Worm (Caenorhabditis elegans): ENCODE data around the gene slc-36.5.

The slc-36.5 gene

DNA sequence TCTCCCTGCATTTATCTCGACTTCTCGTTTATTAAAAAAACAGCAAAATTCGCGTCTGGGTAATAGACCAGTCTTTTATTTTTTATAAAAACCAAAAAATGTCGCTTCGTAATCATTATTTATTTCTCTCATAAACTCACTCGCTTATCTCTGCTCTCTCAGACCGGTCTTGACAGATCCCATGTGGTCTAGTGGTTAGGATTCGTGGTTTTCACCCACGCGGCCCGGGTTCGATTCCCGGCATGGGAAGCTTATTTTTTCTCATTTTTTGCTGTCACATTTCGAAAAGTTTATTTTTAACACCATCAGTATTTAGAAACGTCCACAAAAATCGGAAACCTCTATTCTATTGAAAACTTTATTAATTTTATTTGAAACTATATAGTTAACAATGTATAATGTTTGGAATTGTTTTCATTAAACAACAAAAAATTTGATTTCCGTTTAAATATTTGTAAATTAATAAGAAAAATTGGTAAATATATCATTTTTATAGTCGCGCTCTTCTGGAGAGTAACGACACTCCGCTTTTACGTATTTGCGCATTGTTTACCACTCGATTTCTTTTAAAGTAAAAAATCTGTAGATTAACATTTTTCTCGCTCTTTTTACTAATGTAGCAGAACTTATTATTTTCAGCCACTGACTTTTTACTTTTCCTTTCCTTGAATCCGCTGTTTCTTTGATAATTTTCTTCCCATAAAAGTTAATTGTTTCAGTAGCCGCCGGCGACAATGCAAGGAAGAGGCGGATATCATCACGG, 21.3 kb upstream of the slc-36.5 start, which contains the start of gene hrpl-1:
hrpl-1 (plus strand) TSS at position 713 of the 763 bp plus-strand sequence.
- no peak for TF ChIP-seq rbr-2 (tag; optimal IDR thresholded peaks at IDR 0.05)
- no peak for TF ChIP-seq Y48G9A.11 (GFP tag; IDR thresholded peaks at IDR 0.05)
- no peak for TF ChIP-seq hmg-1.1 (GFP tag; IDR thresholded peaks at IDR 0.05)
- TF ChIP-seq dmd-8 (GFP tag; IDR thresholded peaks at IDR 0.05) = 0 out of 2 replicates have a peak, but pooled peaks have one; percentile 42
- TF ChIP-seq saeg-2 (GFP tag; IDR thresholded peaks at IDR 0.05) = no peak
- no peak for TF ChIP-seq mep-1 (tag; optimal IDR thresholded peaks at IDR 0.05)
- TF ChIP-seq mxl-3 (GFP tag; optimal IDR thresholded peaks at IDR 0.05) = no peak
- no peak for TF ChIP-seq unc-39 (tag; optimal IDR thresholded peaks at IDR 0.05)
- no peak for TF ChIP-seq jun-1 (tag; optimal IDR thresholded peaks at IDR 0.05)
- peak; percentile 69 for TF ChIP-seq lim-7 (GFP tag; IDR thresholded peaks at IDR 0.05)
- TF ChIP-seq vab-7 (GFP tag; IDR thresholded peaks at IDR 0.05) = peak; percentile 36; the same call in 1 of the 2 replicates
- no peak for TF ChIP-seq ztf-7 (tag; optimal IDR thresholded peaks at IDR 0.05)
- peak; percentile 62 for TF ChIP-seq lin-38 (GFP tag; IDR thresholded peaks at IDR 0.05)
- no peak for TF ChIP-seq ztf-11 (tag; optimal IDR thresholded peaks at IDR 0.05)
- TF ChIP-seq nhr-111 (GFP tag; optimal IDR thresholded peaks at IDR 0.05) = no peak
- no peak for TF ChIP-seq Y5F2A.4 (GFP tag; optimal IDR thresholded peaks at IDR 0.05)
- TF ChIP-seq T20F7.1 (GFP tag; optimal IDR thresholded peaks at IDR 0.05) = peak; percentile 85
- TF ChIP-seq arid-1 (GFP tag; conservative IDR thresholded peaks at IDR 0.05) = 0 out of 2 replicates have a peak, but pooled peaks have one; percentile 26
- TF ChIP-seq mdl-1 (tag; optimal IDR thresholded peaks at IDR 0.05) = no peak
- TF ChIP-seq lin-13 (GFP tag; optimal IDR thresholded peaks at IDR 0.05) = no peak
- no peak for TF ChIP-seq lir-3 (tag; optimal IDR thresholded peaks at IDR 0.05)
- peak in 1 of 2 experiments; percentile 59 for TF ChIP-seq daf-16 (GFP tag; optimal IDR thresholded peaks at IDR 0.05)
- TF ChIP-seq daf-16 (tag; optimal IDR thresholded peaks at IDR 0.05) = peak; percentile 59
- 0 out of 2 replicates have a peak, but pooled peaks have one; percentile 22 for TF ChIP-seq lin-1 (GFP tag; IDR thresholded peaks at IDR 0.05)
- peak; percentile 41 for TF ChIP-seq aha-1 (tag)
- no peak for TF ChIP-seq ceh-32 (tag; optimal IDR thresholded peaks at IDR 0.05; ENCODE audit: poor library complexity)
- no peak for TF ChIP-seq F10B5.3 (tag; optimal IDR thresholded peaks at IDR 0.05)
- TF ChIP-seq F37D6.2 (tag; optimal IDR thresholded peaks at IDR 0.05) = no peak
- no peak for TF ChIP-seq attf-4 (tag; optimal IDR thresholded peaks at IDR 0.05)
- TF ChIP-seq Y75B8A.6 (GFP tag; IDR thresholded peaks at IDR 0.05) = no peak
- TF ChIP-seq ceh-28 (tag; optimal IDR thresholded peaks at IDR 0.05) = no peak
- TF ChIP-seq D1046.2 (GFP tag; IDR thresholded peaks at IDR 0.05) = 0 out of 2 replicates have a peak, but pooled peaks have one; percentile 16
- no peak for TF ChIP-seq aly-2 (tag; optimal IDR thresholded peaks at IDR 0.05)
- no peak for TF ChIP-seq F26F4.8 (GFP tag; conservative IDR thresholded peaks at IDR 0.05)
- peak; percentile 61 for TF ChIP-seq ctbp-1 (GFP tag; IDR thresholded peaks at IDR 0.05)
- TF ChIP-seq mes-2 (tag; optimal IDR thresholded peaks at IDR 0.05; ENCODE audit: poor library complexity, severe bottlenecking) = peak; percentile 61
- no peak for TF ChIP-seq daf-8 (GFP tag; IDR thresholded peaks at IDR 0.05)
- TF ChIP-seq tra-1 (GFP tag; IDR thresholded peaks at IDR 0.05) = no peak
- TF ChIP-seq zfp-3 (GFP tag; conservative IDR thresholded peaks at IDR 0.05) = no peak
- TF ChIP-seq T26A8.4 (GFP tag; IDR thresholded peaks at IDR 0.05) = no peak
- TF ChIP-seq nhr-28 (tag; optimal IDR thresholded peaks at IDR 0.05) = peak; percentile 0
- no peak for TF ChIP-seq lsy-2 (tag; optimal IDR thresholded peaks at IDR 0.05)
- no peak for TF ChIP-seq ama-1 (optimal IDR thresholded peaks at IDR 0.05)
- TF ChIP-seq gei-8 (GFP tag; optimal IDR thresholded peaks at IDR 0.05) = no peak
- TF ChIP-seq Y105C5A.15 (GFP tag; IDR thresholded peaks at IDR 0.05) = no peak
- TF ChIP-seq dmd-6 (GFP tag; IDR thresholded peaks at IDR 0.05) = peak; percentile 30; the same call in 1 of the 2 replicates
- no peak for TF ChIP-seq ceh-82 (tag; optimal IDR thresholded peaks at IDR 0.05)
- no peak for TF ChIP-seq skn-1 (tag; optimal IDR thresholded peaks at IDR 0.05)
- no peak for TF ChIP-seq pqm-1 (tag; optimal IDR thresholded peaks at IDR 0.05)
- TF ChIP-seq nhr-77 (tag; optimal IDR thresholded peaks at IDR 0.05) = no peak
- TF ChIP-seq snpc-4 (tag; optimal IDR thresholded peaks at IDR 0.05) = no peak
- no peak for TF ChIP-seq nhr-10 (tag; optimal IDR thresholded peaks at IDR 0.05)
